Fruit fly (Drosophila melanogaster): ENCODE data around the gene mex1.

DNA sequence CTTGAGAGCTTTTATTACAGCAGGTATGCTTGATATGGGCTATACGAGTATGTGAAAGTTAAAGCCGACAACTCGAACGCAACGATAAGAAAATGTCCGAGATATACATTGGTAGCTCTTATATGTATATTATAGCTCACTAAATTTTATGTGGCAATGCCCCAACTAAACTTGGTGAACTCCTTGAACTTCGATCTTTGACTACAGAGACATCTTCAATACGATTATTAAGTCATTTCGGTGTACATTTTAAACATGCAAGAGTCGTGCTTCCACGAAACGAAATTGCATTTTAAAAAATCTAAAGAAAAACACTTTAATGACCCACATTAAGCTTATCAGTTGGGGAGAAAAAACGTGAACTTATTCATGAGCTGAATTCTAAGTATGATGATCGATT is 17.2 kb upstream of the mex1 start:
- no peak for TF ChIP-seq CG8478 (optimal IDR thresholded peaks at IDR 0.05)
- TF ChIP-seq CTCF (optimal IDR thresholded peaks at IDR 0.05): no peak
